Fruit fly (Drosophila melanogaster): ENCODE data around the gene CG7889.

dm6 chrX:19220963-19221572 lies 22.4 kb upstream of the CG7889 start:
- TF ChIP-seq Dll (optimal IDR thresholded peaks at IDR 0.05) = no peak
- no peak for TF ChIP-seq EcR (GFP tag; optimal IDR thresholded peaks at IDR 0.05)
- TF ChIP-seq psq (optimal IDR thresholded peaks at IDR 0.05) = no peak

Data from whole organism.